Fruit fly (Drosophila melanogaster) S2 (cell line): ENCODE data around the gene Drgx.

Experiments
- CG8478 ChIP-seq: fragments of >200 bp; optimal IDR thresholded peaks from 2 replicates; lab custom pipeline; 2018
- CTCF ChIP-seq, 2 experiments: fragments of >200 bp; optimal IDR thresholded peaks; 2 replicates each; lab custom pipeline; 2018

Drgx gene

DNA sequence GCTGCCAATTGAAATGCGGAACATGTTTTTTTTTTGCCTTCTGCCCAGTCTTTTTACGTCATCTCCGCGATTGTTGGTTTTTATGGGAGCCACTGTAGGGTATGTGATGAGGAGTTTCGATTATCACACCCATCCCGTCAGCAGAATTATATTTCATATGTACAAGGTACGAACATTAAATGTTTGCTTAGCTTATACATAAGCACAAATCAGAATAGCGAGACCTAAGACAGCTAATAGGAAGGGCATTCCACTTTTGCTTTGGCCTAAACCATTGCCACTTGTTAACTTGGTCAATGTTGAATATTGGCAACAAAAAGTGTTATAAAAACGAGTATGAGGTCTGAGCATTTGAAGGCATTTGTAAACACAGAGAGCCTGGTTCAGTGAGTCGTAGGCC lies 40.7 kb downstream of the Drgx start, which contains the start of gene CG2816:
TSS of gene CG2816 (plus strand) at position 400 of the 400 bp plus-strand sequence.
- no peak for TF ChIP-seq CTCF (optimal IDR thresholded peaks at IDR 0.05; lab: Kevin White, UChicago)

DNA sequence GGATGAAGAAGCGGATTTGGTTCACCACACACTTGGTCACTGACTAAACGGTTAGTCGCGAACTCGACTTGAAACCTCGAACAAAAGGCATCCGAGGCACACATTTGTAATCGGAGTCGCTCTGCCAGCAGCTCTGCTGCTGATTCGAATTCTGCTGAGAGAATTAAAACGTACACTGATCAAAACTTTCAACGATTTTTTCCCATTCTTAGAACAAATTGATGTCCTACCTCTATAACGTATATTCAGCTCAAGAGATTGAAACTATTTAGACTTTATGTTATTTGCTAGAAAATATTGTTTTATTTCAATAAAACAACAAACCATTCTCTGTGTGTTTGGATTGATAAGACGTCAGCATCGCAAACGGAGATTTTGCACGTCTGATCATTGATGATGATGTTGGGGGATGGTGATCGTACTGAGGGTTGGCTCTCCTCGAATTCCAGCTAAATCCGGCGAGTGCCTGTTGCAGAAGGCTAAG lies 42.9 kb downstream of the Drgx start, which contains the start of gene CG31778:
TSS of gene CG31778 (minus strand) at position 51 of the 484 bp plus-strand sequence.
- TF ChIP-seq CTCF (optimal IDR thresholded peaks at IDR 0.05; lab: Kevin White, UChicago) (no peak), CG8478 (lab: Kevin White, UChicago) (no peak)

DNA sequence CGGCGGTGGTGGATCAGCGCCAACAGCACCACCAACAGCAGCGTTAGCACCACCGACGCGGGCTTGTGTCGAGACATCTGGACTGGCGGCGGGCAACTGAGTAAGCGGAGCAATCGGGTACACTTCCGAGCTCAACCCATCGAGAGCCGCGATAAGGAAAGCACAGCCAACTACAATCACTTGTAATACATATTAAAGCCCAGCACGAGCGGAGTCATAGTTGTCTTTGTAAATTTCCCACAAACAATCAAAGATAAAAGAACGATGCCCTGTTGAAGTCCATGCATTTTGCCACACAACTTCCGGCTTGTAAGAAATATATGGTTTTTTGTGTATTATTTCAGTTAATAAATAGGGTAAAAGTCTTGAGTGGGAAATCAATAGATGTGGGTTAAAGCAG lies 44.4 kb downstream of the Drgx start, which contains the start of gene CG31777:
TSS of gene CG31777 (minus strand) at position 101 of the 400 bp plus-strand sequence.
- TF ChIP-seq CG8478 (lab: Kevin White, UChicago), result no peak
- no peak for TF ChIP-seq CTCF (optimal IDR thresholded peaks at IDR 0.05; lab: Kevin White, UChicago)

DNA sequence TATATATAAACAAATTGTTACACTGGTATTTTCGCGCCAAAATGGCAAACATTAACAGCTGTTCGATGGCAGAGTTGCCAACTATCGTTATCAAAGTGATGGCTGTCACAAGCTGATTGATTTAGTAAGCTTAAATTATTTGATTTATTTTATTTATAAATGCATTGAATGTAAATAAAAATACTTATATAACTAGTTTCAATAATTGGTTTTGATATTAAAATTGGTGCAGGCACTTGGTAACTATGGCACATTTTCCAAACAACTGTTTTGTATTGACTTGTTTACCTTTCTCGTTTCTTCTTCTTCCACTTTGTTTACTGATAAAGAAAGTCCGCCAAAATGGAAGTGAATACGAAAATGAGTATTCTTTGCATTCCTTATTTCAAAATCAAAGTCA lies 49.1 kb downstream of the Drgx start, which contains the start of gene cutlet:
TSS of gene cutlet (minus strand) at position 84 of the 400 bp plus-strand sequence.
- no peak for TF ChIP-seq CG8478 (lab: Kevin White, UChicago)
- no peak for TF ChIP-seq CTCF (optimal IDR thresholded peaks at IDR 0.05; lab: Kevin White, UChicago)

DNA sequence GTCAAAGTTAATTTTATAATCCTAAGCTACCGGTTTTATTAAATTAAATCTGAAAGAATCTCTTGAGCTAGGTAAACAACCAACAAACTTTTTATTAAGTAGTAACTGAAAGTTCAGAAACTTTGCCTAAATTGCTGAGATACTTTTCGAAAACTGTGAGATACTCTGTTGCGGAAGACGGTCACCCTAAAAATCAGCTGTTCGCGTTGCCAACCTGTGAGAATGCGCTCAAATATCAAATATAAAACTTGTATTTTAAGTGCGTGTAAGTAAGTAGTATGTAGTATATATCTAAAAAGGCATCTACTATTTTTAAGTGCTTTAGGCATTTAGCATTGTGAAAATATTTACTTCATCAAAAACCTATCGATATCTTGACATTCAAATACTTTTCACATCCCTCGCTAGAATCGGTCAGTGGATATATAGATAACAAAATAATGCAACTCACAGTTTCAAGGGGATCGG lies 50.4 kb downstream of the Drgx start, which contains the start of the genes CG31955 and CG2818:
TSS of gene CG31955 (minus strand) at position 157 of the 468 bp plus-strand sequence.
TSS of gene CG2818 (plus strand) at position 412 of the 468 bp plus-strand sequence.
- no peak for TF ChIP-seq CTCF (optimal IDR thresholded peaks at IDR 0.05; lab: Kevin White, UChicago)
- TF ChIP-seq CG8478 (lab: Kevin White, UChicago), result no peak

dm6 chr2L:3713545-3714156 lies 51.1 kb downstream of the Drgx start:
- TF ChIP-seq CTCF (optimal IDR thresholded peaks at IDR 0.05; lab: Kevin White, UChicago) (no peak), CG8478 (lab: Kevin White, UChicago) (no peak)

- TF ChIP-seq CTCF (optimal IDR thresholded peaks at IDR 0.05; lab: Kevin White, UChicago) (no peak), CG8478 (lab: Kevin White, UChicago) (no peak)
These were observed 55.2 kb downstream of the Drgx start, which contains the start of the genes lectin-24A and Shaw for dm6 chr2L:3717673-3718235. Gene lectin-24A, minus strand, starts transcription at chr2L:3717773. Gene Shaw, plus strand, starts transcription at chr2L:3718185.

DNA sequence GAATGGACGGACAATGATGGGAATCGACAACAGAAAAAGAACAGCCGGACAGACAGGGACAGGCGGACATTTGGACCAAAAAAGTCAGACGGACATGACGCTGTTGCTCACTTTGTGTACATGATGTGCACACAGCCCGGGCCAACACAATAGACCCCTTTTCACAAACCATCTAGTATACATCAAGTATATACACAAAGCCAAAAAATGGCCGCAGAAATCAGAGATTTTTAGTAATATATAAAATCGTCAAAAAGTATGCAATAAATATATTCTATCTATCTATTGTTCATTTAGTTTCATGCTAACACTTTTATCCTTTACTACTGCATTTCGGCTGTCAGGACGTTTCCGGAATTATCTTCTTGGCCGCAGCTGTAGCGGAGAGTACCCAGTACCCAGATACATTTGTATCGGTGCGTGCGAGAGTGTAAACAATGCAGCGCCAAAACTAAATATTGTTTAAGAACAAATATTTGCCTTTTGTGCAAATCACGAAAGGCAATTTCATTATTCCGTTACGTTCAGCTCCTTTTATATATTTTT lies 56.9 kb downstream of the Drgx start:
- no peak for TF ChIP-seq CG8478 (lab: Kevin White, UChicago)
- no peak for TF ChIP-seq CTCF (optimal IDR thresholded peaks at IDR 0.05; lab: Kevin White, UChicago)

dm6 chr2L:3729635-3730034 lies 67.1 kb downstream of the Drgx start:
- TF ChIP-seq CG8478 (lab: Kevin White, UChicago) (no peak), CTCF (optimal IDR thresholded peaks at IDR 0.05; lab: Kevin White, UChicago) (no peak)

dm6 chr2L:3730182-3730975 lies 67.8 kb downstream of the Drgx start, which contains the start of gene CG10019:
Gene CG10019, plus strand, starts transcription at chr2L:3730466.
- TF ChIP-seq CTCF (optimal IDR thresholded peaks at IDR 0.05; lab: Kevin White, UChicago), result no peak
- TF ChIP-seq CG8478 (lab: Kevin White, UChicago), result no peak

DNA sequence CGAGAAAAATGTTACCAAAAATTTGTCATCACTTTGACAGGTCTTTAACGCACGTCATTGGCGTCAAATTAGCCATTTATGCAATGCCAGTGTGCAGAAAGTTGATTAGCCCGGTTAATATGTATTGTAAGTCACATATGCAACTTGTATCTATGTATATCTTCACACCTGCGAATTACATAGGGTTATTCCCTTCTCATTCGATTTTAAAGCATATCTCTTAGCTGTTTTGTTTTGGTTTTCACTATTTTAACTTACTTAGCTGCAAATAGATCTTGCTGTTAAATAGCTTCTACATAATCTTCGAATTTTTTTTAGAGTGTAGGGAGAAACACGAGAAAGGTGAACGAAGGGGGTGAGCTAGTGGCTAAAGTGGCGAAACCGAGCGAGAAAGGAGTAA lies 68.5 kb downstream of the Drgx start:
- TF ChIP-seq CG8478 (lab: Kevin White, UChicago) (no peak), CTCF (optimal IDR thresholded peaks at IDR 0.05; lab: Kevin White, UChicago) (no peak)

dm6 chr2L:3737003-3737662 lies 74.6 kb downstream of the Drgx start:
- TF ChIP-seq CG8478 (lab: Kevin White, UChicago), result no peak
- TF ChIP-seq CTCF (optimal IDR thresholded peaks at IDR 0.05; lab: Kevin White, UChicago), result no peak

dm6 chr2L:3737682-3738081 lies 75.1 kb downstream of the Drgx start:
- TF ChIP-seq CG8478 (lab: Kevin White, UChicago) (no peak), CTCF (optimal IDR thresholded peaks at IDR 0.05; lab: Kevin White, UChicago) (no peak)
